Worm (Caenorhabditis elegans) whole organism, L3 larva: Measurements from ENCODE around the gene F12E12.6.

ENCODE experiments used
- ama-1 ChIP-seq: fragments of 150-350 bp; optimal IDR thresholded peaks from 2 replicates; lab custom pipeline; 2018
- ceh-28 ChIP-seq: fragments of 150-350 bp; optimal IDR thresholded peaks from 2 replicates; lab custom pipeline; 2014; ENCODE audit warnings: missing biosample characterization, missing genetic modification reagents, missing genetic modification characterization
- ceh-82 ChIP-seq: fragments of 150-350 bp; optimal IDR thresholded peaks from 2 replicates; lab custom pipeline; 2014; ENCODE audit warnings: missing biosample characterization, missing genetic modification characterization
- elt-2 ChIP-seq: sonication (generic microtip); optimal IDR thresholded peaks from 2 replicates; lab custom pipeline; 2016; ENCODE audit warnings: missing genetic modification reagents, mild to moderate bottlenecking, missing genetic modification characterization, missing compliant biosample characterization
- fos-1 ChIP-seq: fragments of 150-350 bp; optimal IDR thresholded peaks from 2 replicates; lab custom pipeline; 2014; ENCODE audit warnings: missing biosample characterization, missing genetic modification characterization
- hmg-11 ChIP-seq: sonication (generic microtip); optimal IDR thresholded peaks from 2 replicates; lab custom pipeline; 2016; ENCODE audit warnings: missing genetic modification characterization, missing compliant biosample characterization
- mdl-1 ChIP-seq: fragments of 150-350 bp; optimal IDR thresholded peaks from 2 replicates; lab custom pipeline; 2014; ENCODE audit warnings: missing biosample characterization, missing genetic modification characterization
- nhr-11 ChIP-seq: fragments of 150-350 bp; optimal IDR thresholded peaks from 2 replicates; lab custom pipeline; 2014; ENCODE audit warnings: missing biosample characterization, missing genetic modification characterization

ce11 chrII:3711047-3711446 is 25.7 kb downstream of the F12E12.6 start, which contains the start of gene fbxc-53:
- TF ChIP-seq elt-2: no peak
- no peak for TF ChIP-seq mdl-1 (tag; lab: Kevin White, UChicago)
- TF ChIP-seq ceh-82: no peak
- TF ChIP-seq fos-1 (tag; lab: Kevin White, UChicago): no peak
- TF ChIP-seq ceh-28 (tag; lab: Kevin White, UChicago): no peak
- TF ChIP-seq hmg-11: no peak
- no peak for TF ChIP-seq ama-1
- no peak for TF ChIP-seq nhr-11 (tag; lab: Kevin White, UChicago)
